Worm (Caenorhabditis elegans) whole organism, L4 larva: ENCODE data around the gene spc-1.
A peak's percentile ranks its signal among the peaks of the same experiment; 100 is the strongest.

ENCODE experiments used
- D1046.2 ChIP-seq: fragments of 200-800 bp; sonication (Bioruptor generic); IDR thresholded peaks from 2 replicates; pipeline ENCODE4 v1.3.6; 2022; ENCODE audit warnings: missing genetic modification characterization, missing compliant biosample characterization
- R02D3.7 ChIP-seq: fragments of 150-350 bp; sonication (generic microtip); optimal IDR thresholded peaks from 3 replicates; lab custom pipeline; 2014; ENCODE audit warnings: missing biosample characterization, missing genetic modification characterization
- T20F7.1 ChIP-seq: fragments of 200-800 bp; sonication (Bioruptor generic); optimal IDR thresholded peaks from 2 replicates; lab custom pipeline; 2018; ENCODE audit warnings: mild to moderate bottlenecking, missing genetic modification characterization, missing compliant biosample characterization
- T26A8.4 ChIP-seq: fragments of 200-800 bp; sonication (Bioruptor generic); IDR thresholded peaks from 2 replicates; pipeline ENCODE4 v1.3.6; 2022; ENCODE audit warnings: missing genetic modification characterization, missing compliant biosample characterization
- ZK546.5 ChIP-seq, 2 experiments: sonication (generic microtip); optimal IDR thresholded peaks; 2 replicates each; lab custom pipeline; 2017; ENCODE audit warnings: missing biosample characterization in 2 of 2, missing genetic modification characterization in 2 of 2
- aha-1 ChIP-seq: fragments of 150-350 bp; peaks from one replicate; lab custom pipeline; 2014; ENCODE audit warnings: missing biosample characterization, missing genetic modification characterization
- ceh-20 ChIP-seq: fragments of 200-800 bp; sonication (Bioruptor generic); IDR thresholded peaks from 2 replicates; pipeline ENCODE4 v1.3.6; 2022; ENCODE audit warnings: missing genetic modification reagents, missing genetic modification characterization, missing compliant biosample characterization
- ceh-82 ChIP-seq: sonication (generic microtip); optimal IDR thresholded peaks from 2 replicates; lab custom pipeline; 2017; ENCODE audit warnings: missing biosample characterization, missing genetic modification characterization
- cey-2 ChIP-seq: sonication (generic microtip); optimal IDR thresholded peaks from 3 replicates; lab custom pipeline; 2017; ENCODE audit warnings: missing genetic modification characterization, mild to moderate bottlenecking, missing compliant biosample characterization, antibody characterized with exemption, borderline replicate concordance; ENCODE audit not compliant: insufficient read depth
- daf-16 ChIP-seq, 3 experiments: sonication (generic microtip); optimal IDR thresholded peaks; 2 replicates each; lab custom pipeline; 2016 to 2017; ENCODE audit warnings: missing genetic modification characterization in 3 of 3, missing genetic modification reagents in 3 of 3, mild to moderate bottlenecking in 2 of 3, missing compliant biosample characterization in 2 of 3, missing biosample characterization in 1 of 3, moderate library complexity in 1 of 3
- daf-8 ChIP-seq: fragments of 200-800 bp; sonication (Bioruptor generic); IDR thresholded peaks from 2 replicates; pipeline ENCODE4 v1.3.6; 2022; ENCODE audit warnings: missing genetic modification characterization, missing compliant biosample characterization
- dmd-6 ChIP-seq: fragments of 200-800 bp; sonication (Bioruptor generic); IDR thresholded peaks from 2 replicates; pipeline ENCODE4 v1.3.6; 2022; ENCODE audit warnings: missing genetic modification reagents, missing genetic modification characterization, missing compliant biosample characterization
- dmd-9 ChIP-seq: fragments of 200-800 bp; sonication (Bioruptor generic); IDR thresholded peaks from 2 replicates; pipeline ENCODE4 v1.3.6; 2022; ENCODE audit warnings: missing genetic modification reagents, missing genetic modification characterization, missing compliant biosample characterization
- dpl-1 ChIP-seq: fragments of 150-350 bp; optimal IDR thresholded peaks from 2 replicates; lab custom pipeline; 2014; ENCODE audit warnings: missing biosample characterization, missing genetic modification reagents, missing genetic modification characterization
- duxl-1 ChIP-seq: sonication (generic microtip); optimal IDR thresholded peaks from 2 replicates; lab custom pipeline; 2016; ENCODE audit warnings: mild to moderate bottlenecking, missing genetic modification characterization, moderate library complexity, missing compliant biosample characterization; ENCODE audit not compliant: poor library complexity
- dve-1 ChIP-seq: sonication (generic microtip); optimal IDR thresholded peaks from 2 replicates; lab custom pipeline; 2017; ENCODE audit warnings: antibody characterized with exemption, mild to moderate bottlenecking, missing genetic modification characterization, missing compliant biosample characterization; ENCODE audit not compliant: insufficient read depth
- egl-27 ChIP-seq: sonication (generic microtip); optimal IDR thresholded peaks from 3 replicates; lab custom pipeline; 2017; ENCODE audit warnings: missing biosample characterization, missing genetic modification reagents, missing genetic modification characterization
- hif-1 ChIP-seq, 2 experiments: sonication (generic microtip); optimal IDR thresholded peaks; 2 replicates each; lab custom pipeline; 2016 to 2017; ENCODE audit warnings: missing compliant biosample characterization in 2 of 2, missing genetic modification characterization in 2 of 2, missing genetic modification reagents in 2 of 2, missing genotype in 2 of 2, mild to moderate bottlenecking in 1 of 2
- hlh-11 ChIP-seq: fragments of 200-800 bp; sonication (Bioruptor generic); optimal IDR thresholded peaks from 2 replicates; lab custom pipeline; 2018; ENCODE audit warnings: mild to moderate bottlenecking, missing genetic modification characterization, missing compliant biosample characterization
- hlh-30 ChIP-seq: sonication (generic microtip); optimal IDR thresholded peaks from 2 replicates; lab custom pipeline; 2017; ENCODE audit warnings: antibody characterized with exemption, mild to moderate bottlenecking, missing genetic modification characterization, missing compliant biosample characterization; ENCODE audit not compliant: insufficient read depth
- lin-29 ChIP-seq: fragments of 200-800 bp; sonication (Bioruptor generic); IDR thresholded peaks from 2 replicates; pipeline ENCODE4 v1.3.6; 2022; ENCODE audit warnings: missing genetic modification reagents, missing genetic modification characterization, missing compliant biosample characterization
- lin-38 ChIP-seq: fragments of 200-800 bp; sonication (Bioruptor generic); IDR thresholded peaks from 2 replicates; pipeline ENCODE4 v1.3.6; 2022; ENCODE audit warnings: missing genetic modification reagents, missing genetic modification characterization, missing compliant biosample characterization
- lin-39 ChIP-seq: fragments of 150-350 bp; optimal IDR thresholded peaks from 2 replicates; lab custom pipeline; 2014; ENCODE audit warnings: missing biosample characterization, missing genetic modification reagents, missing genetic modification characterization
- lsy-2 ChIP-seq, 2 experiments: fragments of 150-350 bp in 1 of 2; sonication (generic microtip) in 1 of 2; optimal IDR thresholded peaks; 2 replicates each; lab custom pipeline; 2014 to 2017; ENCODE audit warnings: missing biosample characterization in 2 of 2, missing genetic modification characterization in 2 of 2
- mdl-1 ChIP-seq, 2 experiments: fragments of 150-350 bp in 1 of 2; sonication (generic microtip) in 1 of 2; optimal IDR thresholded peaks; 2 replicates each; lab custom pipeline; 2014 to 2017; ENCODE audit warnings: missing biosample characterization in 2 of 2, missing genetic modification characterization in 2 of 2
- mep-1 ChIP-seq: fragments of 150-350 bp; sonication (generic microtip); optimal IDR thresholded peaks from 3 replicates; lab custom pipeline; 2014; ENCODE audit warnings: missing biosample characterization, missing genetic modification characterization
- mes-2 ChIP-seq: sonication (generic microtip); optimal IDR thresholded peaks from 2 replicates; lab custom pipeline; 2016; ENCODE audit warnings: missing genotype, mild to moderate bottlenecking, missing genetic modification characterization, missing compliant biosample characterization; ENCODE audit not compliant: poor library complexity, severe bottlenecking
- nhr-237 ChIP-seq: sonication (generic microtip); optimal IDR thresholded peaks from 2 replicates; lab custom pipeline; 2017; ENCODE audit warnings: missing biosample characterization, missing genetic modification characterization
- nhr-28 ChIP-seq: fragments of 150-350 bp; optimal IDR thresholded peaks from 2 replicates; lab custom pipeline; 2014; ENCODE audit warnings: missing biosample characterization, missing genetic modification characterization
- nhr-6 ChIP-seq: fragments of 150-350 bp; optimal IDR thresholded peaks from 2 replicates; lab custom pipeline; 2014; ENCODE audit warnings: missing biosample characterization, missing genetic modification characterization
- nhr-77 ChIP-seq: fragments of 150-350 bp; optimal IDR thresholded peaks from 2 replicates; lab custom pipeline; 2014; ENCODE audit warnings: missing biosample characterization, missing genetic modification characterization
- php-3 ChIP-seq: fragments of 200-800 bp; sonication (Bioruptor generic); IDR thresholded peaks from 2 replicates; pipeline ENCODE4 v1.3.6; 2022; ENCODE audit warnings: missing genetic modification reagents, missing genetic modification characterization, missing compliant biosample characterization
- pqm-1 ChIP-seq: sonication (generic microtip); optimal IDR thresholded peaks from 2 replicates; lab custom pipeline; 2017; ENCODE audit warnings: missing biosample characterization, missing genetic modification characterization
- rbr-2 ChIP-seq: sonication (generic microtip); optimal IDR thresholded peaks from 2 replicates; lab custom pipeline; 2016; ENCODE audit warnings: missing genotype, missing genetic modification characterization, missing compliant biosample characterization
- snpc-1.2 ChIP-seq: fragments of 200-800 bp; sonication (Bioruptor generic); IDR thresholded peaks from 2 replicates; pipeline ENCODE4 v1.3.6; 2022; ENCODE audit warnings: missing genetic modification reagents, missing genetic modification characterization, missing compliant biosample characterization
- tra-1 ChIP-seq: fragments of 200-800 bp; sonication (Bioruptor generic); IDR thresholded peaks from 2 replicates; pipeline ENCODE4 v1.3.6; 2022; ENCODE audit warnings: missing genetic modification reagents, missing genetic modification characterization, missing compliant biosample characterization
- unc-130 ChIP-seq: sonication (generic microtip); optimal IDR thresholded peaks from 2 replicates; lab custom pipeline; 2016; ENCODE audit warnings: missing genetic modification reagents, missing genetic modification characterization, missing compliant biosample characterization
- unc-62 ChIP-seq, 3 experiments: fragments of 150-350 bp in 1 of 3; sonication (generic microtip); optimal IDR thresholded peaks in 2 of 3; peaks in 1 of 3; 1 replicate in 1 of 3; 2 replicates in 2 of 3; lab custom pipeline; 2014 to 2017; ENCODE audit warnings: missing biosample characterization in 3 of 3, missing genetic modification characterization in 3 of 3, missing genetic modification reagents in 3 of 3, missing genotype in 1 of 3
- zip-11 ChIP-seq: fragments of 200-800 bp; sonication (Bioruptor generic); IDR thresholded peaks from 2 replicates; pipeline ENCODE4 v1.3.6; 2022; ENCODE audit warnings: missing genetic modification characterization, missing compliant biosample characterization
- ztf-7 ChIP-seq: fragments of 150-350 bp; optimal IDR thresholded peaks from 2 replicates; lab custom pipeline; 2014; ENCODE audit warnings: missing biosample characterization, missing genetic modification characterization

Gene spc-1

DNA sequence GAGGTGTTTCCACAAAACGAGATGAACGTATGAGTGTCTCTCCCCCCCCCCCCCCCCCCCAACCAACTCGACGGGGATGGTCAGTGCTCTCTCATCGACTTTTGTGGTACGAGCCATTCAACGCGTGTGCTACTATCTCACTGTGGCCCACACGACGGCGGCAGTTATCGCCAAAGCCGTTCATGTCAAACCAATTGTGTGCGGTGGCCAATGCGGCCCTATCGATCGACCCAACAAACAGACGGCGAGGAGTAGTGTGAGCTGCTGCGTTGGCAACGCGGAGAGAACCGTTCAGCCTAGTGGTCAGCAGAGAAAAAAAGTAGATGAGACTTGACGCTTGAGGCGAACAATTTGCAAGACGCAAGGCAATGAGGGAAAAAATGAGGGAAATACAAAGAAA, 24.1 kb downstream of the spc-1 start (continued):
- TF ChIP-seq tra-1 (no peak), egl-27 (tag; lab: Kevin White, UChicago) (no peak), hif-1 (tag; optimal IDR thresholded peaks at IDR 0.05; lab: Kevin White, UChicago) (no peak), rbr-2 (tag; lab: Kevin White, UChicago) (no peak), cey-2 (no peak), mep-1 (peak; percentile 42), ceh-82 (no peak), daf-16 (GFP tag; optimal IDR thresholded peaks at IDR 0.05; lab: Kevin White, UChicago) (no peak), daf-16 (tag; optimal IDR thresholded peaks at IDR 0.05; lab: Kevin White, UChicago) (peak; percentile 5), lin-39 (tag; lab: Kevin White, UChicago) (no peak), lin-29 (no peak), mes-2 (peak; percentile 44), php-3 (GFP tag; lab: Robert Waterston, UW) (0 out of 2 replicates have a peak, but pooled peaks have one; percentile 7), nhr-6 (tag; lab: Kevin White, UChicago) (peak; percentile 35), aha-1 (tag; lab: Kevin White, UChicago) (peak; percentile 94), snpc-1.2 (GFP tag; lab: Robert Waterston, UW) (no peak), zip-11 (GFP tag; lab: Robert Waterston, UW) (no peak), ZK546.5 (tag; optimal IDR thresholded peaks at IDR 0.05; lab: Kevin White, UChicago) (no peak), daf-8 (GFP tag; lab: Robert Waterston, UW) (no peak), unc-130 (GFP tag; lab: Kevin White, UChicago) (no peak), dmd-9 (GFP tag; lab: Robert Waterston, UW) (no peak)

DNA sequence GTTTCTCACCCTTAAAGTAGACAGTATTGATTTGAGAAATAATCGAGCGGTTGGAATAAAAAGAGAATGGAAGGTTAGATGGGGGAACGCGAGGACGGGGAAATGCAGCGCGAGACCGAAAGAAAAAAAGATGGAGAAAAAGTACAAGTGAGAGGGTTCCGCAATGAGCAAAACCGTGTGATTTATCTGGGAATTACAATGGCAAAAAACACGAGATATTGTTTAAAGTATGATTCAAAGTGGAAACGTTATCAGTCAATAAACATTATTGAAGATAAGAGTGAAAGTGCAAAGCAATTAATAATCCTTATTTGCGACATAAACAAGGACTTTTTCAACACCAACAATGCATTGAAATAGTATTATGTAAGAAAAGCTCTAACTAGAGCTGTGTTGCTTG, 24.7 kb downstream of the spc-1 start, which contains the start of gene ztf-13:
Gene ztf-13, minus strand, starts transcription at position 11 of the 400 bp plus-strand sequence.
- peak; percentile 14 for TF ChIP-seq ztf-7 (tag; lab: Kevin White, UChicago)
- TF ChIP-seq aha-1 (tag; lab: Kevin White, UChicago): peak; percentile 67
- TF ChIP-seq D1046.2 (GFP tag; lab: Robert Waterston, UW): no peak
- no peak for TF ChIP-seq daf-8 (GFP tag; lab: Robert Waterston, UW)
- peak; percentile 42 for TF ChIP-seq T20F7.1 (GFP tag; lab: Kevin White, UChicago)
- TF ChIP-seq dpl-1 (GFP tag; lab: Kevin White, UChicago): no peak
- peak in 1 of 2 experiments; percentile 79 for TF ChIP-seq unc-62 (GFP tag; optimal IDR thresholded peaks at IDR 0.05 in 1 of 2; lab: Kevin White, UChicago)
- TF ChIP-seq unc-62 (tag; optimal IDR thresholded peaks at IDR 0.05; lab: Kevin White, UChicago): no peak
- no peak for TF ChIP-seq nhr-237 (tag; lab: Kevin White, UChicago)
- peak; percentile 39 for TF ChIP-seq pqm-1 (tag; lab: Kevin White, UChicago)
- peak; percentile 47; the same call in 1 of the 2 replicates for TF ChIP-seq ceh-20 (GFP tag; lab: Robert Waterston, UW)
- TF ChIP-seq hlh-11: peak; percentile 61
- no peak for TF ChIP-seq daf-16 (GFP tag; optimal IDR thresholded peaks at IDR 0.05; lab: Kevin White, UChicago)
- peak; percentile 99 for TF ChIP-seq daf-16 (tag; optimal IDR thresholded peaks at IDR 0.05; lab: Kevin White, UChicago)
- 0 out of 2 replicates have a peak, but pooled peaks have one; percentile 12 for TF ChIP-seq lin-38 (GFP tag; lab: Robert Waterston, UW)
- peak in 1 of 2 experiments; percentile 62 for TF ChIP-seq mdl-1 (tag; optimal IDR thresholded peaks at IDR 0.05; lab: Kevin White, UChicago)
- TF ChIP-seq nhr-28: peak; percentile 67
- no peak for TF ChIP-seq T26A8.4 (GFP tag; lab: Robert Waterston, UW)
- peak; percentile 89 for TF ChIP-seq hlh-30 (tag; lab: Kevin White, UChicago)
- TF ChIP-seq php-3 (GFP tag; lab: Robert Waterston, UW): peak; percentile 89
- peak; percentile 75 for TF ChIP-seq nhr-6 (tag; lab: Kevin White, UChicago)
- no peak for TF ChIP-seq R02D3.7
- TF ChIP-seq duxl-1: no peak
- peak in 1 of 2 experiments; percentile 12 for TF ChIP-seq lsy-2 (tag; optimal IDR thresholded peaks at IDR 0.05; lab: Kevin White, UChicago)
- TF ChIP-seq dmd-6 (GFP tag; lab: Robert Waterston, UW): peak; percentile 50
- TF ChIP-seq nhr-77: peak; percentile 90
- peak; percentile 69 for TF ChIP-seq mep-1
- peak; percentile 86 for TF ChIP-seq dve-1 (tag; lab: Kevin White, UChicago)
